Fruit fly (Drosophila melanogaster) whole organism, adult: ENCODE data around the gene CG5500.
A peak's percentile ranks its signal among the peaks of the same experiment; 100 is the strongest.

ENCODE experiments used
- CG11617 ChIP-seq: fragments of 200-800 bp; sonication (Bioruptor generic); optimal IDR thresholded peaks from 2 replicates; lab custom pipeline; 2017; ENCODE audit warnings: mild to moderate bottlenecking, missing biosample characterization, missing genetic modification reagents, missing genetic modification characterization
- CG12768 ChIP-seq: fragments of 200-800 bp; sonication (Bioruptor generic); optimal IDR thresholded peaks from 2 replicates; lab custom pipeline; 2017; ENCODE audit warnings: missing biosample characterization, missing genetic modification characterization, mild to moderate bottlenecking, moderate library complexity, missing genetic modification reagents
- CG14711 ChIP-seq: fragments of 200-800 bp; sonication (Bioruptor generic); optimal IDR thresholded peaks from 2 replicates; lab custom pipeline; 2018; ENCODE audit warnings: missing biosample characterization, mild to moderate bottlenecking, missing genetic modification characterization, moderate library complexity
- CG33017 ChIP-seq: fragments of 200-800 bp; sonication (Bioruptor generic); optimal IDR thresholded peaks from 2 replicates; lab custom pipeline; 2018; ENCODE audit warnings: missing biosample characterization, mild to moderate bottlenecking, missing genetic modification characterization, moderate library complexity
- CG7045 ChIP-seq: fragments of 200-800 bp; sonication (Bioruptor generic); optimal IDR thresholded peaks from 2 replicates; lab custom pipeline; 2017; ENCODE audit warnings: missing biosample characterization, mild to moderate bottlenecking, missing genetic modification characterization
- CG7101 ChIP-seq: fragments of 200-800 bp; sonication (Bioruptor generic); optimal IDR thresholded peaks from 2 replicates; lab custom pipeline; 2018; ENCODE audit warnings: missing biosample characterization, mild to moderate bottlenecking, missing genetic modification characterization, moderate library complexity
- Clk ChIP-seq: fragments of 200-800 bp; sonication (Bioruptor generic); optimal IDR thresholded peaks from 2 replicates; lab custom pipeline; 2017; ENCODE audit warnings: missing biosample characterization, missing genetic modification characterization
- Crg-1 ChIP-seq: fragments of 200-800 bp; sonication (Bioruptor generic); optimal IDR thresholded peaks from 2 replicates; lab custom pipeline; 2016; ENCODE audit warnings: missing biosample characterization, missing genetic modification characterization
- Hr96 ChIP-seq: fragments of 200-800 bp; sonication (Bioruptor generic); optimal IDR thresholded peaks from 2 replicates; lab custom pipeline; 2016; ENCODE audit warnings: missing biosample characterization, missing genetic modification characterization
- Mnt ChIP-seq: fragments of 200-800 bp; sonication (Bioruptor generic); optimal IDR thresholded peaks from 2 replicates; lab custom pipeline; 2016; ENCODE audit warnings: missing biosample characterization, mild to moderate bottlenecking, missing genetic modification characterization
- bab1 ChIP-seq: fragments of 200-800 bp; sonication (Bioruptor generic); optimal IDR thresholded peaks from 3 replicates; lab custom pipeline; 2019; ENCODE audit warnings: missing biosample characterization, mild to moderate bottlenecking, missing genetic modification characterization, moderate library complexity
- cic ChIP-seq: fragments of 200-800 bp; sonication (Bioruptor generic); optimal IDR thresholded peaks from 2 replicates; lab custom pipeline; 2017; ENCODE audit warnings: missing biosample characterization, mild to moderate bottlenecking, missing genetic modification characterization, moderate library complexity
- cnc ChIP-seq, 2 experiments: fragments of >200 bp; optimal IDR thresholded peaks; 2 replicates each; lab custom pipeline; 2017
- kay ChIP-seq: fragments of 200-800 bp; sonication (Bioruptor generic); peaks from one replicate; lab custom pipeline; 2016; ENCODE audit warnings: missing biosample characterization, missing genetic modification characterization, borderline replicate concordance
- pad ChIP-seq: fragments of 200-800 bp; sonication (Bioruptor generic); optimal IDR thresholded peaks from 3 replicates; lab custom pipeline; 2017; ENCODE audit warnings: missing biosample characterization, missing genetic modification characterization, mild to moderate bottlenecking, moderate library complexity, missing genetic modification reagents
- tj ChIP-seq: fragments of 200-800 bp; sonication (Bioruptor generic); optimal IDR thresholded peaks from 3 replicates; lab custom pipeline; 2017; ENCODE audit warnings: missing biosample characterization, mild to moderate bottlenecking, missing genetic modification characterization, moderate library complexity
- toe ChIP-seq: fragments of 200-800 bp; sonication (Bioruptor generic); optimal IDR thresholded peaks from 2 replicates; lab custom pipeline; 2016; ENCODE audit warnings: missing biosample characterization, missing genetic modification characterization

The CG5500 gene

dm6 chr3R:26888086-26888724, 11.8 kb downstream of the CG5500 start:
- no peak for TF ChIP-seq kay (GFP tag; lab: Kevin White, UChicago)
- TF ChIP-seq Hr96 (GFP tag; lab: Kevin White, UChicago) = no peak
- TF ChIP-seq CG12768 (GFP tag; lab: Kevin White, UChicago) = no peak
- no peak for TF ChIP-seq Clk (GFP tag; lab: Kevin White, UChicago)
- TF ChIP-seq CG11617 (GFP tag; lab: Kevin White, UChicago) = no peak
- TF ChIP-seq Mnt = no peak
- no peak for TF ChIP-seq CG7045
- TF ChIP-seq toe = no peak
- TF ChIP-seq cic (GFP tag; lab: Kevin White, UChicago) = no peak
- TF ChIP-seq Crg-1 = no peak
- TF ChIP-seq bab1 (GFP tag; lab: Kevin White, UChicago) = no peak
- TF ChIP-seq CG33017 (tag; lab: Kevin White, UChicago) = no peak
- no peak for TF ChIP-seq CG14711 (tag; lab: Kevin White, UChicago)
- no peak for TF ChIP-seq CG7101
- no peak for TF ChIP-seq pad (GFP tag; lab: Kevin White, UChicago)

- TF ChIP-seq Mnt (no peak), CG12768 (GFP tag; lab: Kevin White, UChicago) (peak; percentile 63), CG7045 (peak; percentile 7), CG14711 (tag; lab: Kevin White, UChicago) (peak; percentile 17), toe (peak; percentile 7), Crg-1 (no peak), cic (GFP tag; lab: Kevin White, UChicago) (no peak)
Observed at dm6 chr3R:26890088-26890487, 13.7 kb downstream of the CG5500 start.

dm6 chr3R:26890499-26890898, 14.1 kb downstream of the CG5500 start:
- no peak for TF ChIP-seq CG11617 (GFP tag; lab: Kevin White, UChicago)
- TF ChIP-seq CG7101 = no peak
- TF ChIP-seq Clk (GFP tag; lab: Kevin White, UChicago) = no peak
- TF ChIP-seq kay (GFP tag; lab: Kevin White, UChicago) = peak; percentile 5
- no peak for TF ChIP-seq CG12768 (GFP tag; lab: Kevin White, UChicago)

- TF ChIP-seq pad (GFP tag; lab: Kevin White, UChicago) = no peak
Observed at dm6 chr3R:26892764-26893163, 16.3 kb downstream of the CG5500 start.

DNA sequence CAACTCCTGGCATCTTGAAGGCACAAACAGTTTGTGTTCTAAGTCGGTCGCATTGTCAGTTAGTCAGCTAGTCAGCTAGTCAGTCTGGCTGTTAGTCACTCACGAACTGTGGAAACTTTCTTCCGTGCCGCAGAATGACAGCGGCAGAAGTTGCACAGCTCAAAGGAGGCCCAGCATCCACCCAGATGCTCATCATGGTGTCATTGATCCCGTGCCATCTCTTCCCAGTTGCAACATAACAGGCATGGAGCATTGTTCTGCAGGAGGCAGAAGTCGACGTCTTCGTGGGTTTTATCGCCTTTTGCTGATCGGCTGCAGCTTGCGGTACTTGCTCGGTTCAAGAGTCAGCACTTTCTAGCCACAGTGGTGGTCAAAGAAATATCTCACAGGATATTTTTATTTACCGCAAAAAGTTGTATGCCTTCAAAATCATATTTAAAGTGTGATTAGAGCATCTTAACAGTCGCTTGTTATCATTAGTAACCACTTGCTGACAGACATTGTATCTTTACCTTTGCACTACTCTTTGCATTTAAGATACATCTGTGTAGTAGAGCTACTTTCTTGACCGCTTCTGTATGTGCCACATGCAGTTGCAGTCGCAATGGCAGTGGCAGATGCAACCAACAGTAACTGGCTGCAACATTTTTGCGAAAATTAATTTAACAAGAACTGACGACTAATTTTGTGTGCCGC, 17.3 kb downstream of the CG5500 start:
- TF ChIP-seq toe (no peak), kay (GFP tag; lab: Kevin White, UChicago) (peak; percentile 6)

- TF ChIP-seq Mnt (no peak), kay (GFP tag; lab: Kevin White, UChicago) (peak; percentile 83), cnc (optimal IDR thresholded peaks at IDR 0.05; lab: Kevin White, UChicago) (no peak), CG14711 (tag; lab: Kevin White, UChicago) (no peak)
Observed at dm6 chr3R:26896260-26896659, 19.8 kb downstream of the CG5500 start.

dm6 chr3R:26897302-26897701, 20.9 kb downstream of the CG5500 start:
- TF ChIP-seq Clk (GFP tag; lab: Kevin White, UChicago) (no peak), CG7101 (no peak), tj (no peak), kay (GFP tag; lab: Kevin White, UChicago) (peak; percentile 71)

- TF ChIP-seq CG14711 (tag; lab: Kevin White, UChicago) (no peak), kay (GFP tag; lab: Kevin White, UChicago) (peak; percentile 14), CG12768 (GFP tag; lab: Kevin White, UChicago) (no peak)
Observed at dm6 chr3R:26899982-26900381, 23.6 kb downstream of the CG5500 start.

- peak; percentile 91 for TF ChIP-seq tj
- TF ChIP-seq Mnt = no peak
Observed at dm6 chr3R:26906034-26906433, 29.6 kb downstream of the CG5500 start.
